3 worm cellular contexts compared by ENCODE assay signal in genomic region chrIII:7499421-7499902, ce11.
TF ChIP-seq lines count a peak whose summit lies in the region.

TSS of gene C07H6.9 (minus strand) at chrIII:7499471.
TSS of gene sap-140 (plus strand) at chrIII:7499738.

TF ChIP-seq in whole organism, L2 larva, 48 proteins besides CTCF, POLR2A, EP300 and RAD21 (continued from another document):
- TF ChIP-seq sem-4 (tag; optimal IDR thresholded peaks at IDR 0.05; lab: Kevin White, UChicago) (peak; percentile 19), nhr-25 (tag; optimal IDR thresholded peaks at IDR 0.05; lab: Kevin White, UChicago) (peak; percentile 74), F13H6.1 (tag; optimal IDR thresholded peaks at IDR 0.05; lab: Kevin White, UChicago) (peak; percentile 77), C34F6.9 (tag; optimal IDR thresholded peaks at IDR 0.05; lab: Kevin White, UChicago) (peak; percentile 93), unc-39 (tag; optimal IDR thresholded peaks at IDR 0.05; lab: Kevin White, UChicago) (no peak), nhr-129 (tag; optimal IDR thresholded peaks at IDR 0.05; lab: Kevin White, UChicago) (peak; percentile 53), ama-1 (optimal IDR thresholded peaks at IDR 0.05; lab: Kevin White, UChicago) (peak; percentile 50), sma-3 (GFP tag; optimal IDR thresholded peaks at IDR 0.05; lab: Kevin White, UChicago) (peak; percentile 73)

TF ChIP-seq in whole organism, L4 larva, 104 proteins besides CTCF, POLR2A, EP300 and RAD21 (continued from another document):
- peak; percentile 35 for TF ChIP-seq zip-2 (tag; optimal IDR thresholded peaks at IDR 0.05; lab: Kevin White, UChicago)
- peak; percentile 36 for TF ChIP-seq nhr-28 (tag; optimal IDR thresholded peaks at IDR 0.05; lab: Kevin White, UChicago)
- peak; percentile 66 for TF ChIP-seq nhr-102 (tag; optimal IDR thresholded peaks at IDR 0.05; lab: Kevin White, UChicago)
- peak; percentile 73 for TF ChIP-seq dve-1 (tag; optimal IDR thresholded peaks at IDR 0.05; lab: Kevin White, UChicago; ENCODE audit: insufficient read depth)
- TF ChIP-seq hlh-30 (tag; optimal IDR thresholded peaks at IDR 0.05; lab: Kevin White, UChicago; ENCODE audit: insufficient read depth) = peak; percentile 71
- TF ChIP-seq mes-2 (tag; optimal IDR thresholded peaks at IDR 0.05; lab: Kevin White, UChicago; ENCODE audit: poor library complexity, severe bottlenecking) = peak; percentile 90
- TF ChIP-seq mep-1 (tag; optimal IDR thresholded peaks at IDR 0.05; lab: Kevin White, UChicago) = peak; percentile 72
- TF ChIP-seq nhr-6 (tag; optimal IDR thresholded peaks at IDR 0.05; lab: Kevin White, UChicago) = peak; percentile 66
- TF ChIP-seq T26A8.4 (GFP tag; IDR thresholded peaks at IDR 0.05; lab: Robert Waterston, UW) = peak; percentile 61
- TF ChIP-seq dmd-6 (GFP tag; IDR thresholded peaks at IDR 0.05; lab: Robert Waterston, UW) = peak; percentile 53
- TF ChIP-seq aha-1 (tag; lab: Kevin White, UChicago) = peak; percentile 99
- peak; percentile 56 for TF ChIP-seq F37D6.2 (tag; optimal IDR thresholded peaks at IDR 0.05; lab: Kevin White, UChicago)
- TF ChIP-seq fkh-10 (GFP tag; optimal IDR thresholded peaks at IDR 0.05; lab: Kevin White, UChicago) = peak; percentile 15
- no peak for TF ChIP-seq snpc-4 (tag; optimal IDR thresholded peaks at IDR 0.05; lab: Kevin White, UChicago)
- TF ChIP-seq dpl-1 (GFP tag; optimal IDR thresholded peaks at IDR 0.05; lab: Kevin White, UChicago) = peak; percentile 95
- peak; percentile 48 for TF ChIP-seq ztf-7 (tag; optimal IDR thresholded peaks at IDR 0.05; lab: Kevin White, UChicago)
- TF ChIP-seq hmg-1.1 (GFP tag; IDR thresholded peaks at IDR 0.05; lab: Robert Waterston, UW) = peak; percentile 56; the same call in 1 of the 2 replicates
- TF ChIP-seq unc-62 (GFP tag; optimal IDR thresholded peaks at IDR 0.05 in 1 of 2; lab: Kevin White, UChicago) = no peak
- TF ChIP-seq unc-62 (tag; optimal IDR thresholded peaks at IDR 0.05; lab: Kevin White, UChicago) = no peak
- TF ChIP-seq lsy-2 (tag; optimal IDR thresholded peaks at IDR 0.05; lab: Kevin White, UChicago) = peak in 1 of 2 experiments; percentile 91

TF ChIP-seq in whole organism, late embryonic, 69 proteins besides CTCF, POLR2A, EP300 and RAD21 (continued from another document):
- TF ChIP-seq elt-2 (tag; optimal IDR thresholded peaks at IDR 0.05; lab: Kevin White, UChicago) = peak; percentile 21
- TF ChIP-seq unc-3 (GFP tag; conservative IDR thresholded peaks at IDR 0.05; lab: Robert Waterston, UW) = no peak
- TF ChIP-seq unc-3 (tag; optimal IDR thresholded peaks at IDR 0.05; lab: Kevin White, UChicago) = no peak
- no peak for TF ChIP-seq ceh-18 (tag; optimal IDR thresholded peaks at IDR 0.05; lab: Kevin White, UChicago)
- TF ChIP-seq pqm-1 (tag; optimal IDR thresholded peaks at IDR 0.05; lab: Kevin White, UChicago) = no peak
- TF ChIP-seq nhr-11 (tag; optimal IDR thresholded peaks at IDR 0.05; lab: Kevin White, UChicago) = no peak
- no peak for TF ChIP-seq rnt-1 (tag; optimal IDR thresholded peaks at IDR 0.05; lab: Kevin White, UChicago)
- no peak for TF ChIP-seq F13H6.1 (tag; optimal IDR thresholded peaks at IDR 0.05; lab: Kevin White, UChicago)
- no peak for TF ChIP-seq sdc-2 (tag; optimal IDR thresholded peaks at IDR 0.05; lab: Kevin White, UChicago)
- no peak for TF ChIP-seq fkh-10 (GFP tag; optimal IDR thresholded peaks at IDR 0.05; lab: Kevin White, UChicago)
- peak; percentile 14 for TF ChIP-seq ceh-2 (tag; optimal IDR thresholded peaks at IDR 0.05; lab: Kevin White, UChicago)
- no peak for TF ChIP-seq che-1 (tag; optimal IDR thresholded peaks at IDR 0.05; lab: Kevin White, UChicago)
- no peak for TF ChIP-seq sox-4 (tag; optimal IDR thresholded peaks at IDR 0.05; lab: Kevin White, UChicago)
- no peak for TF ChIP-seq ceh-24 (tag; optimal IDR thresholded peaks at IDR 0.05; lab: Kevin White, UChicago)
- no peak for TF ChIP-seq ahr-1 (tag; optimal IDR thresholded peaks at IDR 0.05; lab: Kevin White, UChicago)
- no peak for TF ChIP-seq ceh-34 (tag; optimal IDR thresholded peaks at IDR 0.05; lab: Kevin White, UChicago)
- no peak for TF ChIP-seq lim-6 (tag; optimal IDR thresholded peaks at IDR 0.05; lab: Kevin White, UChicago)
- TF ChIP-seq nhr-232 (tag; optimal IDR thresholded peaks at IDR 0.05; lab: Kevin White, UChicago) = no peak
- peak; percentile 40 for TF ChIP-seq ref-2 (tag; optimal IDR thresholded peaks at IDR 0.05; lab: Kevin White, UChicago)
